Fruit fly (Drosophila melanogaster) whole organism, adult: ENCODE measurements around the gene G6P.
A peak's percentile ranks its signal among the peaks of the same experiment; 100 is the strongest.

Source experiments
- CG11617 ChIP-seq: fragments of 200-800 bp; sonication (Bioruptor generic); optimal IDR thresholded peaks from 2 replicates; lab custom pipeline; 2017; ENCODE audit warnings: mild to moderate bottlenecking, missing biosample characterization, missing genetic modification reagents, missing genetic modification characterization
- CG12768 ChIP-seq: fragments of 200-800 bp; sonication (Bioruptor generic); optimal IDR thresholded peaks from 2 replicates; lab custom pipeline; 2017; ENCODE audit warnings: missing biosample characterization, missing genetic modification characterization, mild to moderate bottlenecking, moderate library complexity, missing genetic modification reagents
- CG14711 ChIP-seq: fragments of 200-800 bp; sonication (Bioruptor generic); optimal IDR thresholded peaks from 2 replicates; lab custom pipeline; 2018; ENCODE audit warnings: missing biosample characterization, mild to moderate bottlenecking, missing genetic modification characterization, moderate library complexity
- CG1620 ChIP-seq: fragments of 200-800 bp; sonication (Bioruptor generic); optimal IDR thresholded peaks from 2 replicates; lab custom pipeline; 2016; ENCODE audit warnings: missing biosample characterization, missing genetic modification characterization
- CG33017 ChIP-seq: fragments of 200-800 bp; sonication (Bioruptor generic); optimal IDR thresholded peaks from 2 replicates; lab custom pipeline; 2018; ENCODE audit warnings: missing biosample characterization, mild to moderate bottlenecking, missing genetic modification characterization, moderate library complexity
- CG5204 ChIP-seq: fragments of 200-800 bp; sonication (Bioruptor generic); optimal IDR thresholded peaks from 2 replicates; lab custom pipeline; 2016; ENCODE audit warnings: missing biosample characterization, missing genetic modification characterization
- CG7045 ChIP-seq: fragments of 200-800 bp; sonication (Bioruptor generic); optimal IDR thresholded peaks from 2 replicates; lab custom pipeline; 2017; ENCODE audit warnings: missing biosample characterization, mild to moderate bottlenecking, missing genetic modification characterization
- CG7101 ChIP-seq: fragments of 200-800 bp; sonication (Bioruptor generic); optimal IDR thresholded peaks from 2 replicates; lab custom pipeline; 2018; ENCODE audit warnings: missing biosample characterization, mild to moderate bottlenecking, missing genetic modification characterization, moderate library complexity
- Clk ChIP-seq: fragments of 200-800 bp; sonication (Bioruptor generic); optimal IDR thresholded peaks from 2 replicates; lab custom pipeline; 2017; ENCODE audit warnings: missing biosample characterization, missing genetic modification characterization
- Crg-1 ChIP-seq: fragments of 200-800 bp; sonication (Bioruptor generic); optimal IDR thresholded peaks from 2 replicates; lab custom pipeline; 2016; ENCODE audit warnings: missing biosample characterization, missing genetic modification characterization
- Hr96 ChIP-seq: fragments of 200-800 bp; sonication (Bioruptor generic); optimal IDR thresholded peaks from 2 replicates; lab custom pipeline; 2016; ENCODE audit warnings: missing biosample characterization, missing genetic modification characterization
- Mnt ChIP-seq: fragments of 200-800 bp; sonication (Bioruptor generic); optimal IDR thresholded peaks from 2 replicates; lab custom pipeline; 2016; ENCODE audit warnings: missing biosample characterization, mild to moderate bottlenecking, missing genetic modification characterization
- bab1 ChIP-seq: fragments of 200-800 bp; sonication (Bioruptor generic); optimal IDR thresholded peaks from 3 replicates; lab custom pipeline; 2019; ENCODE audit warnings: missing biosample characterization, mild to moderate bottlenecking, missing genetic modification characterization, moderate library complexity
- cic ChIP-seq: fragments of 200-800 bp; sonication (Bioruptor generic); optimal IDR thresholded peaks from 2 replicates; lab custom pipeline; 2017; ENCODE audit warnings: missing biosample characterization, mild to moderate bottlenecking, missing genetic modification characterization, moderate library complexity
- cnc ChIP-seq, 2 experiments: fragments of >200 bp; optimal IDR thresholded peaks; 2 replicates each; lab custom pipeline; 2017
- kay ChIP-seq: fragments of 200-800 bp; sonication (Bioruptor generic); peaks from one replicate; lab custom pipeline; 2016; ENCODE audit warnings: missing biosample characterization, missing genetic modification characterization, borderline replicate concordance
- ovo ChIP-seq: fragments of 200-800 bp; sonication (Bioruptor generic); optimal IDR thresholded peaks from 2 replicates; lab custom pipeline; 2016; ENCODE audit warnings: missing biosample characterization, missing genetic modification characterization
- pad ChIP-seq: fragments of 200-800 bp; sonication (Bioruptor generic); optimal IDR thresholded peaks from 3 replicates; lab custom pipeline; 2017; ENCODE audit warnings: missing biosample characterization, missing genetic modification characterization, mild to moderate bottlenecking, moderate library complexity, missing genetic modification reagents
- tj ChIP-seq: fragments of 200-800 bp; sonication (Bioruptor generic); optimal IDR thresholded peaks from 3 replicates; lab custom pipeline; 2017; ENCODE audit warnings: missing biosample characterization, mild to moderate bottlenecking, missing genetic modification characterization, moderate library complexity
- toe ChIP-seq: fragments of 200-800 bp; sonication (Bioruptor generic); optimal IDR thresholded peaks from 2 replicates; lab custom pipeline; 2016; ENCODE audit warnings: missing biosample characterization, missing genetic modification characterization

The G6P gene

DNA sequence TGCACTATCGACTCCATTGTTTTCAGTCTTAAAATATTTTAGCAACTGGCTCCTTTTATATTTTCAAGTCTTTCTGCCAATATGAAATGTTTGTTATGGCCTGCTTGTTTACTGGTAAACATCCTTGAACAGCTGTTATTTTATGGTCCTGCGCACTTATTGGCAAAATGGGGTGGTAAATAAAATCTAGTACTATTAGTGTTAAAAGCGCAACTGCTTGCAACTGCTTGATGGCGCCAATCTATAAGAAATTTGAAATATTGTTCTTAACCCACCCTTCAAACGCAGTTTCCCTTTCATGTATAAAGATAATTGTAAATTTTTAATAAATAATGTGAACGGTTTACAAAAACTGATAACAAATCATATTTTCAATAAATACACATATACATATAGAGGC is at the start of gene G6P:
TSS of gene G6P (minus strand) at position 88 of the 400 bp plus-strand sequence.
- TF ChIP-seq kay (GFP tag; lab: Kevin White, UChicago) (no peak), Crg-1 (GFP tag; lab: Kevin White, UChicago) (no peak), Mnt (GFP tag; lab: Kevin White, UChicago) (no peak), CG33017 (tag; lab: Kevin White, UChicago) (no peak), cnc (optimal IDR thresholded peaks at IDR 0.05; lab: Kevin White, UChicago) (no peak), cic (no peak), tj (GFP tag; lab: Kevin White, UChicago) (no peak), bab1 (GFP tag; lab: Kevin White, UChicago) (no peak), ovo (GFP tag; lab: Kevin White, UChicago) (no peak), pad (no peak), CG7101 (no peak), toe (no peak), CG11617 (no peak), CG12768 (GFP tag; lab: Kevin White, UChicago) (no peak)

DNA sequence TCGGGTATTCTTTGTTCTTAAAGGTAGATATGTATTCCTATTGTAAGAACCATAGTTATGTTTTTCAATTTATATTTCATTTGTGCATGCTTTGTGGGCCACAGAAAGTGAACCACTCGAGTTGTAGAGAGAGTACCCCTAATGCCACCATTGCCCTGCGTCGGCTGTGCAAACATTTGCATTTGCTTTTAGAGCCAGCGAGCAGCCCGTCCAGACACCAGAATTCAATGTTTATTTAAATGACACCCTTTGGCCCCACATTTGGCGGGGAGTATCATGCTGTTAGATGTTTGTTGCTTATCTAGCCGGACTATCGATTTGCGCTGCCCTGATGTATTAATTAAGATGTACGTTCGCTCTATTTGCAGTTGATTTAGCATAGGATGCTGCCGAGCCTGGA is 49.0 kb upstream of the G6P start:
- TF ChIP-seq Mnt (GFP tag; lab: Kevin White, UChicago): no peak
- TF ChIP-seq CG1620: no peak
- TF ChIP-seq tj (GFP tag; lab: Kevin White, UChicago): no peak
- no peak for TF ChIP-seq cnc (optimal IDR thresholded peaks at IDR 0.05; lab: Kevin White, UChicago)
- TF ChIP-seq toe: no peak
- TF ChIP-seq CG14711 (tag; lab: Kevin White, UChicago): no peak
- peak; percentile 8 for TF ChIP-seq CG7045 (GFP tag; lab: Kevin White, UChicago)
- TF ChIP-seq cic: no peak
- no peak for TF ChIP-seq Clk (GFP tag; lab: Kevin White, UChicago)
- peak; percentile 68 for TF ChIP-seq CG12768 (GFP tag; lab: Kevin White, UChicago)
- no peak for TF ChIP-seq CG11617
- no peak for TF ChIP-seq Crg-1 (GFP tag; lab: Kevin White, UChicago)
- no peak for TF ChIP-seq CG33017 (tag; lab: Kevin White, UChicago)
- TF ChIP-seq kay (GFP tag; lab: Kevin White, UChicago): peak; percentile 23
- no peak for TF ChIP-seq Hr96
- no peak for TF ChIP-seq bab1 (GFP tag; lab: Kevin White, UChicago)
- TF ChIP-seq ovo (GFP tag; lab: Kevin White, UChicago): no peak
- no peak for TF ChIP-seq pad
- no peak for TF ChIP-seq CG5204
- peak; percentile 11 for TF ChIP-seq CG7101

DNA sequence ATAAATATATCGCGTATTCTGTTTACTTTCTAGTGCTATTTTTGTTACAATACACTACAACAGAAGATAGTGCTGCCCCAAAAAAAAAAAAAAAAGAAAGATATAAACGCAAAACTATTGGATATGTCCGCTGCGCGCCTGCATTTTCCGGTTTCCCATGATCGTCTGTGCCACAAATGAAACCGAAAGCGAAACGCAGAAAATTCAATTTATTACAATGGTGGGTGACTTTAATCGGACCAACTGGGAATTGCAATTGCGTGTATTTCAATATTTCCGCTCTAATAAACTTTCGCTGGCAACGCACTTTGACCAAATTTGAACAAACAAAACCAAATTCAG is 47.0 kb upstream of the G6P start:
- TF ChIP-seq CG1620 (no peak), Crg-1 (GFP tag; lab: Kevin White, UChicago) (no peak), Mnt (GFP tag; lab: Kevin White, UChicago) (no peak)

DNA sequence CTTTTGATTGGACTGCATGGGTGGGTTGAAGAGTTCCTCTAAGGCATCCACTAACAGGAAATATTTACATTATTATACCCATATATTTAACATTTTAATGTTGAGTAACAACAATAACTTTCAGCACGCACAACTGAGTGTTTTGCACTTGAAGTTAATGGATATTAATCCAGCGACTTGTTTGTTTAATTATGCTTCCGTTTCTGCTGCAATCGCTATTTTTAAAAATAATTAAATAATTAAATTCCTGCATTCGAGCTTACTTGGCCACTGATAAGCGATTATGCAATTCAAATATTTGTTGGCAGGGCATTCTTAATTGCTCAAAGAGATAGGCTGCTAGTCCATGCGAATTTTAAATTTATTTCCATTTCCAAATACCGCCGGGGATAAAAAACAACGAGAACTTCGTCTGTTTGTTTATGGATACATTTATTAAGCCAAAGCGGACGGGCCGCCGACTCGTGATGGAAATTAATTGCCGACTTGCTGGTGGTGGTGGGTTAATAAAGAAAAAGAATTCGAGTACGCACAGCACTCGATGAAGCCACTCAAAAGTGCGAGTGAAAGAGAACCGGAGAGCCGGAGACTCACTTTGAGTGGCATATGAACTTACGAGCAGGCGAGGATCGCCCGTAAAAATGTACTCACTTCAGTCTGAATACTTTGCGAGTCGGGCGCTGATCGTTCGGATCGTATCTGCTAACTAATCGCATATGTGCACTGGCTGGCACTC is 46.5 kb upstream of the G6P start:
- TF ChIP-seq toe (no peak), CG14711 (tag; lab: Kevin White, UChicago) (no peak), bab1 (GFP tag; lab: Kevin White, UChicago) (peak; percentile 9), cic (peak; percentile 49), tj (GFP tag; lab: Kevin White, UChicago) (peak; percentile 70), CG12768 (GFP tag; lab: Kevin White, UChicago) (no peak), Mnt (GFP tag; lab: Kevin White, UChicago) (peak; percentile 43), kay (GFP tag; lab: Kevin White, UChicago) (peak; percentile 30), CG5204 (no peak), CG33017 (tag; lab: Kevin White, UChicago) (peak; percentile 3)

DNA sequence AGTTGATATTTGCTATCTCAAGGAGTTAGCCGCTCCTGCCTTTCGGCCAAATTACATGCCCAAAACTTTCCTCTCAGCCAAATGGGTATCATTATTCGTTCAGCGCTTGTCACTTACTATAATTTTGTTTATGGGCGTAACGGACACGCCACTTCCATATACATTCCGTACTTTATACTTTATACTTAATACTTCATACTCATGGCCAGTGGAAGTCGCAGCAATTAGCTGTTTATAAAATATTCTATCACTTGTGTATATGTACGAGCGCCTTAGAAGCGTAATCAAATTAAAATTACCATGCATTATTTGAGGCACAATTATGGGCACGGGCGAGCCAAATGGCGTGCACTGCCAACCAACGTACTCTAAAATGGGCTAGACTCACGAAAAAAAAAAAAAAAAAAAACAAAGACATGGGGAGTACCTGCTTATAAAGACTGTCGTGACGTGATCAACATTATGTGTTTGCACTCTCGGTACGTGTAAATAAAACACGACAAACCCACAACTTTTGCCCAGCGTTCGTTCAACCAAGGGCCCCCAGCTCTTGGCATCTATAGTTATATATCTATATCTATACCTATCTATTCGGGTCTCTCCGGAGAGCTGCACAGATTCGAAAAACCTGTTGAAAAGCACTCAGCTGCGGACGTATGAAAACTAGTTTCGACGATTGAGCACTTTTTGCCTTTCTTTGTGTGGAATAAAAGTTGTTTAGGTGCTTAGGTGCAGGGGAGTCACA is 45.8 kb upstream of the G6P start:
- TF ChIP-seq CG5204: no peak
- peak; percentile 61 for TF ChIP-seq CG12768 (GFP tag; lab: Kevin White, UChicago)
- no peak for TF ChIP-seq Clk (GFP tag; lab: Kevin White, UChicago)
- TF ChIP-seq cic: peak; percentile 38
- TF ChIP-seq kay (GFP tag; lab: Kevin White, UChicago): peak; percentile 68
- no peak for TF ChIP-seq toe
- no peak for TF ChIP-seq CG1620
- TF ChIP-seq bab1 (GFP tag; lab: Kevin White, UChicago): no peak

DNA sequence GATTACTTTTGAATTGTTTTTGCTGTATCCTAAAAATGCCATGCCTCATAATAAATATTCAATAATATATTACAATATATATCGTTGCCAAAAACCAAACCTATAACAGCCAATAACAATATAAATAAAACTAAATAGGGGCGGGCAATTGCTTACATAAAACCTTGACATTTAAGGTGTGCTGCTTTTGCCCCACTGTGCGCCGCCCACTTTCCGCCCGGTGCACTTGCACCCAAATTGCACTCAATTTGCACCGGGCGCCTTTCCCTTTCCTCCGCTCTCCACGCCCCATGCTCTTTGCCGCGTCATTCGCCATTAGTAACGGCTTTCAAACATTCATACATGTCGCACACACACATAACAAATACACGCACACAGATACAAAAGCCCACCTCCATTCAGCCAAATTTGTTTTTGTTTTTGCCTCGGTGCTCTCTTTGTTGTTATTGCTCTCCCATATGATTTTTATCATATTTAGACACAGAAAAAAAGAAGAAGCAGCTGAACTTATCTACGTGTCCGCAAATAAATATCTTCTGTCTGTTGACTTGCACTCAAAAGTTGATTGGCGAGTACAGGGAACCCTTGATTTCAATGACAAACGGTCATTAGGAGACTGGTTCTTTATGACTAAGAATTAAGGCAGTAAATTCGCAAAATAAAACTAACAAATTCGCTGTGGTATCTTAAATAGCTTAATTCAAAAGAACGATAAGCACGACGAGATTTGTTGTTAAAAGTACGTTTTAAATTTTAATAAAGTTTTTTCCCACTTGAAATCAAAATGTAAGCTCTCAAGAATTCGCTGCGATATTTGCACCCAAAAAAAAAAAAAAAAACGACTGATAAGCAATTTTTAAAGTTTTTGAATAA is 42.5 kb upstream of the G6P start:
- TF ChIP-seq pad: peak; percentile 30
- peak; percentile 38 for TF ChIP-seq tj (GFP tag; lab: Kevin White, UChicago)
- TF ChIP-seq CG1620: no peak
- no peak for TF ChIP-seq CG33017 (tag; lab: Kevin White, UChicago)
- TF ChIP-seq toe: peak; percentile 1
- TF ChIP-seq bab1 (GFP tag; lab: Kevin White, UChicago): no peak
- TF ChIP-seq Hr96: peak; percentile 98
- peak; percentile 36 for TF ChIP-seq Crg-1 (GFP tag; lab: Kevin White, UChicago)
- peak in 1 of 2 experiments; percentile 62 for TF ChIP-seq cnc (optimal IDR thresholded peaks at IDR 0.05; lab: Kevin White, UChicago)
- peak; percentile 65 for TF ChIP-seq CG11617
- peak; percentile 51 for TF ChIP-seq CG7045 (GFP tag; lab: Kevin White, UChicago)
- TF ChIP-seq kay (GFP tag; lab: Kevin White, UChicago): peak; percentile 99
- TF ChIP-seq cic: peak; percentile 94
- TF ChIP-seq Clk (GFP tag; lab: Kevin White, UChicago): no peak
- peak; percentile 10 for TF ChIP-seq CG14711 (tag; lab: Kevin White, UChicago)
- peak; percentile 89 for TF ChIP-seq ovo (GFP tag; lab: Kevin White, UChicago)
- peak; percentile 18 for TF ChIP-seq Mnt (GFP tag; lab: Kevin White, UChicago)
- TF ChIP-seq CG5204: peak; percentile 40
- TF ChIP-seq CG12768 (GFP tag; lab: Kevin White, UChicago): peak; percentile 34
- TF ChIP-seq CG7101: peak; percentile 15
